Fruit fly (Drosophila melanogaster) whole organism, embryonic: ENCODE measurements around the gene CecA1.

ENCODE experiments used
- Abd-B ChIP-seq: fragments of 200-800 bp; sonication (Bioruptor generic); optimal IDR thresholded peaks from 2 replicates; lab custom pipeline; 2018; ENCODE audit warnings: missing biosample characterization, mild to moderate bottlenecking, missing genetic modification characterization, moderate library complexity
- Atf6 ChIP-seq: fragments of 200-800 bp; sonication (Bioruptor generic); IDR thresholded peaks from 2 replicates; pipeline ENCODE4 v1.3.6; 2022; ENCODE audit warnings: missing biosample characterization, missing genetic modification characterization
- Bdp1 ChIP-seq: fragments of 200-800 bp; sonication (Bioruptor generic); optimal IDR thresholded peaks from 3 replicates; lab custom pipeline; 2016; ENCODE audit warnings: missing biosample characterization, missing genetic modification characterization
- Blimp-1 ChIP-seq: fragments of 200-800 bp; sonication (Bioruptor generic); optimal IDR thresholded peaks from 3 replicates; lab custom pipeline; 2018; ENCODE audit warnings: missing biosample characterization, missing genetic modification characterization, mild to moderate bottlenecking, moderate library complexity, missing genetic modification reagents
- CG12104 ChIP-seq: fragments of 200-800 bp; sonication (Bioruptor generic); optimal IDR thresholded peaks from 3 replicates; lab custom pipeline; 2016; ENCODE audit warnings: missing biosample characterization, missing genetic modification characterization
- CG12155 ChIP-seq: fragments of 200-800 bp; sonication (Bioruptor generic); optimal IDR thresholded peaks from 3 replicates; lab custom pipeline; 2016; ENCODE audit warnings: missing biosample characterization, missing genetic modification characterization
- CG12769 ChIP-seq: fragments of 200-800 bp; sonication (Bioruptor generic); optimal IDR thresholded peaks from 2 replicates; lab custom pipeline; 2019; ENCODE audit warnings: missing biosample characterization, mild to moderate bottlenecking, missing genetic modification characterization, moderate library complexity
- CG13624 ChIP-seq: fragments of 200-800 bp; sonication (Bioruptor generic); optimal IDR thresholded peaks from 2 replicates; lab custom pipeline; 2016; ENCODE audit warnings: missing biosample characterization, missing genetic modification characterization
- CG1529 ChIP-seq: fragments of 200-800 bp; sonication (Bioruptor generic); optimal IDR thresholded peaks from 3 replicates; lab custom pipeline; 2018; ENCODE audit warnings: missing biosample characterization, missing genetic modification characterization
- CG1647 ChIP-seq: fragments of 200-800 bp; sonication (Bioruptor generic); optimal IDR thresholded peaks from 3 replicates; lab custom pipeline; 2016; ENCODE audit warnings: missing biosample characterization, missing genetic modification characterization
- CG2116 ChIP-seq: fragments of 200-800 bp; sonication (Bioruptor generic); optimal IDR thresholded peaks from 3 replicates; lab custom pipeline; 2018; ENCODE audit warnings: missing biosample characterization, mild to moderate bottlenecking, missing genetic modification characterization
- CG2199 ChIP-seq: fragments of 200-800 bp; sonication (Bioruptor generic); IDR thresholded peaks from 3 replicates; pipeline ENCODE4 v1.3.6; 2022; ENCODE audit warnings: missing biosample characterization, missing genetic modification characterization
- CG2678 ChIP-seq: fragments of 200-800 bp; sonication (Bioruptor generic); optimal IDR thresholded peaks from 3 replicates; lab custom pipeline; 2019; ENCODE audit warnings: missing biosample characterization, mild to moderate bottlenecking, missing genetic modification characterization, moderate library complexity
- CG2712 ChIP-seq: fragments of 200-800 bp; optimal IDR thresholded peaks from 3 replicates; lab custom pipeline; 2019; ENCODE audit warnings: missing biosample characterization, mild to moderate bottlenecking, missing genetic modification characterization, moderate library complexity
- CG30431 ChIP-seq: fragments of 200-800 bp; sonication (Bioruptor generic); optimal IDR thresholded peaks from 2 replicates; lab custom pipeline; 2017; ENCODE audit warnings: missing biosample characterization, missing genetic modification characterization
- CG34224 ChIP-seq: fragments of 200-800 bp; sonication (Bioruptor generic); IDR thresholded peaks from 3 replicates; pipeline ENCODE4 v1.3.6; 2022; ENCODE audit warnings: missing biosample characterization, missing genetic modification characterization; ENCODE audit not compliant: partially characterized antibody
- CG3847 ChIP-seq: fragments of 200-800 bp; sonication (Bioruptor generic); IDR thresholded peaks from 2 replicates; pipeline ENCODE4 v1.3.6; 2022; ENCODE audit warnings: missing biosample characterization, missing genetic modification characterization
- CG7556 ChIP-seq: fragments of 200-800 bp; sonication (Bioruptor generic); optimal IDR thresholded peaks from 2 replicates; lab custom pipeline; 2017; ENCODE audit warnings: missing biosample characterization, mild to moderate bottlenecking, missing genetic modification characterization
- CG7786 ChIP-seq: fragments of 200-800 bp; sonication (Bioruptor generic); optimal IDR thresholded peaks from 2 replicates; lab custom pipeline; 2016; ENCODE audit warnings: missing biosample characterization, missing genetic modification characterization
- CG7839 ChIP-seq: fragments of 200-800 bp; sonication (Bioruptor generic); optimal IDR thresholded peaks from 3 replicates; lab custom pipeline; 2018; ENCODE audit warnings: missing biosample characterization, mild to moderate bottlenecking, missing genetic modification characterization, moderate library complexity
- CG8478 ChIP-seq: fragments of >200 bp; optimal IDR thresholded peaks from 2 replicates; lab custom pipeline; 2018
- CG9932 ChIP-seq: fragments of 200-800 bp; sonication (Bioruptor generic); IDR thresholded peaks from 2 replicates; pipeline ENCODE4 v1.3.6; 2022; ENCODE audit warnings: missing biosample characterization, missing genetic modification characterization
- Chrac-16 ChIP-seq: fragments of 200-800 bp; sonication (Bioruptor generic); optimal IDR thresholded peaks from 3 replicates; lab custom pipeline; 2016; ENCODE audit warnings: missing biosample characterization, missing genetic modification characterization
- Ets97D ChIP-seq: fragments of 200-800 bp; sonication (Bioruptor generic); optimal IDR thresholded peaks from 3 replicates; lab custom pipeline; 2016; ENCODE audit warnings: missing biosample characterization, missing genetic modification characterization
- Fer2 ChIP-seq: fragments of 200-800 bp; sonication (Bioruptor generic); optimal IDR thresholded peaks from 2 replicates; lab custom pipeline; 2018; ENCODE audit warnings: missing biosample characterization, mild to moderate bottlenecking, missing genetic modification characterization, moderate library complexity
- Hr3 ChIP-seq: fragments of 200-800 bp; sonication (Bioruptor generic); optimal IDR thresholded peaks from 3 replicates; lab custom pipeline; 2016; ENCODE audit warnings: missing biosample characterization, missing genetic modification characterization
- Med ChIP-seq: fragments of 200-800 bp; sonication (Bioruptor generic); peaks from one replicate; lab custom pipeline; 2016; ENCODE audit warnings: missing biosample characterization, missing genetic modification characterization, mild to moderate bottlenecking, inconsistent platforms, moderate library complexity
- Meics ChIP-seq: fragments of 200-800 bp; sonication (Bioruptor generic); optimal IDR thresholded peaks from 2 replicates; lab custom pipeline; 2017; ENCODE audit warnings: missing biosample characterization, mild to moderate bottlenecking, missing genetic modification characterization
- NK7.1 ChIP-seq: fragments of 200-800 bp; sonication (Bioruptor generic); optimal IDR thresholded peaks from 3 replicates; lab custom pipeline; 2016; ENCODE audit warnings: missing biosample characterization, missing genetic modification characterization
- NfI ChIP-seq: fragments of 200-800 bp; sonication (Bioruptor generic); optimal IDR thresholded peaks from 3 replicates; lab custom pipeline; 2018; ENCODE audit warnings: missing biosample characterization, mild to moderate bottlenecking, missing genetic modification characterization, moderate library complexity
- Opbp ChIP-seq: fragments of 200-800 bp; sonication (Bioruptor generic); IDR thresholded peaks from 3 replicates; pipeline ENCODE4 v1.3.6; 2022; ENCODE audit warnings: missing biosample characterization, missing genetic modification characterization; ENCODE audit not compliant: partially characterized antibody
- Ptx1 ChIP-seq: fragments of 200-800 bp; sonication (Bioruptor generic); IDR thresholded peaks from 2 replicates; pipeline ENCODE4 v1.3.6; 2022; ENCODE audit warnings: missing biosample characterization, missing genetic modification characterization
- Usf ChIP-seq: fragments of 200-800 bp; sonication (Bioruptor generic); optimal IDR thresholded peaks from 2 replicates; lab custom pipeline; 2017; ENCODE audit warnings: missing genotype, missing biosample characterization, missing genetic modification characterization
- bsh ChIP-seq, 2 experiments: fragments of 200-800 bp; sonication (Bioruptor generic); optimal IDR thresholded peaks; 2 replicates each; lab custom pipeline; 2017 to 2018; ENCODE audit warnings: mild to moderate bottlenecking in 2 of 2, missing biosample characterization in 2 of 2, missing genetic modification characterization in 2 of 2, moderate library complexity in 1 of 2
- cg ChIP-seq: fragments of 200-800 bp; sonication (Bioruptor generic); optimal IDR thresholded peaks from 3 replicates; lab custom pipeline; 2019; ENCODE audit warnings: missing biosample characterization, mild to moderate bottlenecking, missing genetic modification characterization, moderate library complexity
- crol ChIP-seq: fragments of 200-800 bp; sonication (Bioruptor generic); IDR thresholded peaks from 2 replicates; pipeline ENCODE4 v1.3.6; 2022; ENCODE audit warnings: missing biosample characterization, missing genetic modification characterization
- dpn ChIP-seq, 2 experiments: fragments of 200-800 bp; sonication (Bioruptor generic); optimal IDR thresholded peaks; 3 replicates each; lab custom pipeline; 2016; ENCODE audit warnings: missing biosample characterization in 2 of 2, missing genetic modification characterization in 2 of 2
- dysf ChIP-seq: fragments of 200-800 bp; sonication (Bioruptor generic); IDR thresholded peaks from 3 replicates; pipeline ENCODE4 v1.3.6; 2022; ENCODE audit warnings: missing biosample characterization, missing genetic modification characterization
- ems ChIP-seq: fragments of 200-800 bp; sonication (Bioruptor generic); optimal IDR thresholded peaks from 3 replicates; lab custom pipeline; 2016; ENCODE audit warnings: missing biosample characterization, missing genetic modification characterization
- esg ChIP-seq: fragments of 200-800 bp; sonication (Bioruptor generic); conservative IDR thresholded peaks from 2 replicates; pipeline ENCODE4 v1.3.6; 2022; ENCODE audit warnings: missing biosample characterization, missing genetic modification characterization
- hbn ChIP-seq: fragments of 200-800 bp; sonication (Bioruptor generic); IDR thresholded peaks from 2 replicates; pipeline ENCODE4 v1.3.6; 2022; ENCODE audit warnings: missing biosample characterization, missing genetic modification characterization; ENCODE audit not compliant: partially characterized antibody
- ind ChIP-seq: fragments of 200-800 bp; sonication (Bioruptor generic); optimal IDR thresholded peaks from 3 replicates; lab custom pipeline; 2016; ENCODE audit warnings: missing biosample characterization, missing genetic modification characterization
- kay ChIP-seq: fragments of 200-800 bp; sonication (Bioruptor generic); optimal IDR thresholded peaks from 2 replicates; lab custom pipeline; 2016; ENCODE audit warnings: missing biosample characterization, missing genetic modification characterization
- lilli ChIP-seq: fragments of 200-800 bp; sonication (Bioruptor generic); optimal IDR thresholded peaks from 3 replicates; lab custom pipeline; 2016; ENCODE audit warnings: missing biosample characterization, missing genetic modification characterization
- lmd ChIP-seq: fragments of 200-800 bp; sonication (Bioruptor generic); IDR thresholded peaks from 2 replicates; pipeline ENCODE4 v1.3.6; 2022; ENCODE audit warnings: missing biosample characterization, missing genetic modification characterization
- oc ChIP-seq: fragments of 200-800 bp; sonication (Bioruptor generic); optimal IDR thresholded peaks from 2 replicates; lab custom pipeline; 2018; ENCODE audit warnings: missing biosample characterization, mild to moderate bottlenecking, missing genetic modification characterization, moderate library complexity
- org-1 ChIP-seq: fragments of 200-800 bp; sonication (Bioruptor generic); optimal IDR thresholded peaks from 2 replicates; lab custom pipeline; 2017; ENCODE audit warnings: missing biosample characterization, missing genetic modification characterization
- prd ChIP-seq, 3 experiments: fragments of >200 bp in 2 of 3; fragments of 200-800 bp in 1 of 3; sonication (Bioruptor generic) in 1 of 3; optimal IDR thresholded peaks in 2 of 3; IDR thresholded peaks in 1 of 3; 2 replicates in 2 of 3; 3 replicates in 1 of 3; pipeline versions ENCODE4 v1.3.6 to Lab custom; 2017 to 2022; ENCODE audit warnings: missing biosample characterization in 1 of 3, missing genetic modification characterization in 1 of 3
- sens ChIP-seq: fragments of 200-800 bp; sonication (Bioruptor generic); peaks from one replicate; lab custom pipeline; 2016; ENCODE audit warnings: missing biosample characterization, missing genetic modification characterization
- tll ChIP-seq, 2 experiments: fragments of 200-800 bp in 1 of 2; fragments of >200 bp in 1 of 2; sonication (Bioruptor generic) in 1 of 2; optimal IDR thresholded peaks; 2 replicates each; lab custom pipeline; 2017 to 2019; ENCODE audit warnings: missing biosample characterization in 2 of 2, missing genetic modification characterization in 2 of 2, mild to moderate bottlenecking in 1 of 2, moderate library complexity in 1 of 2
- wdn ChIP-seq: fragments of 200-800 bp; sonication (Bioruptor generic); IDR thresholded peaks from 2 replicates; pipeline ENCODE4 v1.3.6; 2022; ENCODE audit warnings: missing biosample characterization, missing genetic modification characterization

The CecA1 gene

DNA sequence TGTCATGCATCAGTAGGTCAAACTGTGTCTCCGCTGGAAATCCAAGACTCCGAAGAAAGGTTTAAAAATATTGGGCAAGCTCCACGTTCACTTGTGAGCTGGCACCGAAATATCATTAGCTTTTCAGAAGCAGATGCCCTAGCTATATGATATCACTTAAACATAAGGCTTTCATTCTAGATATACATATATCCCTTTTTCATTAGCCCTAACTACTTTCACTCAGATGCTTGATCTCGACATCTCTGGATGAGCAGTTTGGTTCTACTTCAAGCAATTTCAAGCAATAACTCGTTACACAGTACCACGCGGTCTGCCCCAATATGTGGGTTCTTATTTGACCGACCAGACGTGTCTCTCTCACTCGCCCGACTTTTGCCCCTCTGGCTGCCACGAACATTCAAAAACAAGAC, 19.2 kb upstream of the CecA1 start (continued):
- TF ChIP-seq dpn (GFP tag; optimal IDR thresholded peaks at IDR 0.05; lab: Kevin White, UChicago) (peak in 1 of 2 experiments; percentile 55), kay (GFP tag; lab: Kevin White, UChicago) (peak; percentile 9), CG3847 (GFP tag; lab: Robert Waterston, UW) (no peak), hbn (no peak), CG13624 (GFP tag; lab: Kevin White, UChicago) (peak; percentile 44), dysf (GFP tag; lab: Robert Waterston, UW) (peak; percentile 70), CG9932 (GFP tag; lab: Robert Waterston, UW) (0 out of 2 replicates have a peak, but pooled peaks have one; percentile 1), ems (GFP tag; lab: Kevin White, UChicago) (peak; percentile 3), Usf (GFP tag; lab: Kevin White, UChicago) (peak; percentile 7), prd (optimal IDR thresholded peaks at IDR 0.05; lab: Kevin White, UChicago) (no peak), prd (GFP tag; IDR thresholded peaks at IDR 0.05; lab: Robert Waterston, UW) (peak; percentile 6; the same call in 1 of the 3 replicates), CG30431 (GFP tag; lab: Kevin White, UChicago) (peak; percentile 23), CG12155 (GFP tag; lab: Kevin White, UChicago) (peak; percentile 15), NfI (GFP tag; lab: Kevin White, UChicago) (peak; percentile 24), CG2116 (no peak), lilli (GFP tag; lab: Kevin White, UChicago) (peak; percentile 62), Meics (GFP tag; lab: Kevin White, UChicago) (no peak), CG8478 (lab: Kevin White, UChicago) (no peak), CG34224 (no peak), Blimp-1 (GFP tag; lab: Kevin White, UChicago) (peak; percentile 33), oc (tag; lab: Kevin White, UChicago) (no peak), Atf6 (GFP tag; lab: Robert Waterston, UW) (no peak), Ets97D (GFP tag; lab: Kevin White, UChicago) (peak; percentile 21), CG1529 (GFP tag; lab: Kevin White, UChicago) (peak; percentile 40), Bdp1 (GFP tag; lab: Kevin White, UChicago) (no peak), Abd-B (GFP tag; lab: Kevin White, UChicago) (peak; percentile 35), crol (no peak), CG7786 (GFP tag; lab: Kevin White, UChicago) (peak; percentile 64), CG7556 (GFP tag; lab: Kevin White, UChicago) (peak; percentile 66), lmd (GFP tag; lab: Robert Waterston, UW) (peak; percentile 68), Ptx1 (GFP tag; lab: Robert Waterston, UW) (peak; percentile 43; the same call in 1 of the 2 replicates), sens (GFP tag; lab: Kevin White, UChicago) (peak; percentile 94), tll (GFP tag; optimal IDR thresholded peaks at IDR 0.05; lab: Kevin White, UChicago) (no peak), Med (GFP tag; lab: Kevin White, UChicago) (peak; percentile 92), CG2199 (GFP tag; lab: Robert Waterston, UW) (no peak), NK7.1 (GFP tag; lab: Kevin White, UChicago) (peak; percentile 40), CG12104 (GFP tag; lab: Kevin White, UChicago) (peak; percentile 3), ind (GFP tag; lab: Kevin White, UChicago) (peak; percentile 23), CG2678 (tag; lab: Kevin White, UChicago) (peak; percentile 52), CG1647 (GFP tag; lab: Kevin White, UChicago) (peak; percentile 37), bsh (GFP tag; optimal IDR thresholded peaks at IDR 0.05; lab: Kevin White, UChicago) (peak in 1 of 2 experiments; percentile 27), cg (no peak), wdn (GFP tag; lab: Robert Waterston, UW) (no peak), Chrac-16 (GFP tag; lab: Kevin White, UChicago) (peak; percentile 32), Opbp (GFP tag; lab: Robert Waterston, UW) (no peak), esg (GFP tag; lab: Robert Waterston, UW) (0 out of 2 replicates have a peak, but pooled peaks have one; percentile 5), CG7839 (tag; lab: Kevin White, UChicago) (peak; percentile 73), CG12769 (tag; lab: Kevin White, UChicago) (no peak), Hr3 (peak; percentile 32), CG2712 (peak; percentile 45), Fer2 (tag; lab: Kevin White, UChicago) (no peak), org-1 (GFP tag; lab: Kevin White, UChicago) (peak; percentile 55)
